Worm (Caenorhabditis elegans): ENCODE measurements around the gene srh-200.

Gene srh-200

DNA sequence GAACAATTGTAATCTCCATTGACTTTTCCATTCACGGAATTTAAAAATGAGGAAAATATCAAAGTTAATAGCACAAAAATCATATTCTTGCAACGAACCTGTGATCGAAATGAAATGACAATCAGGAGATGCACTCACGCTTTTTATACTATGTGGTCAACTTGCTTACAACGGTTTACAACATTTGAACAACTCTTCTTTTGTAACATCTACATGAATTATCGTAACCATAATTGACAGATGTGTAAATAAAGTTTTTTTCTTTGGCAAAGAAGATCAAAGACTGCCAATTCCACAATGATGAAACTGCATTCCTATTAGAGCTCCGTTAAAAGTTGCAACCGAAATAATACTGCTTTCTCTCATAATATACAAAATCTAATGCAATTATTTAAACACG, 13.7 kb downstream of the srh-200 start, which contains the start of gene F07C4.10:
Gene F07C4.10 (minus strand): TSS at position 101 of the 400 bp plus-strand sequence.
- TF ChIP-seq nhr-23 (tag; optimal IDR thresholded peaks at IDR 0.05) (no peak), tbx-2 (tag; optimal IDR thresholded peaks at IDR 0.05) (no peak), sea-2 (GFP tag; optimal IDR thresholded peaks at IDR 0.05) (no peak), nhr-11 (tag; optimal IDR thresholded peaks at IDR 0.05) (no peak), pha-4 (tag; optimal IDR thresholded peaks at IDR 0.05) (no peak), skn-1 (tag; optimal IDR thresholded peaks at IDR 0.05) (no peak), daf-12 (tag; optimal IDR thresholded peaks at IDR 0.05) (no peak), ztf-11 (tag; optimal IDR thresholded peaks at IDR 0.05) (no peak), lsy-12 (tag; optimal IDR thresholded peaks at IDR 0.05) (no peak), nhr-76 (tag; optimal IDR thresholded peaks at IDR 0.05) (no peak), egl-5 (tag; optimal IDR thresholded peaks at IDR 0.05) (no peak)

DNA sequence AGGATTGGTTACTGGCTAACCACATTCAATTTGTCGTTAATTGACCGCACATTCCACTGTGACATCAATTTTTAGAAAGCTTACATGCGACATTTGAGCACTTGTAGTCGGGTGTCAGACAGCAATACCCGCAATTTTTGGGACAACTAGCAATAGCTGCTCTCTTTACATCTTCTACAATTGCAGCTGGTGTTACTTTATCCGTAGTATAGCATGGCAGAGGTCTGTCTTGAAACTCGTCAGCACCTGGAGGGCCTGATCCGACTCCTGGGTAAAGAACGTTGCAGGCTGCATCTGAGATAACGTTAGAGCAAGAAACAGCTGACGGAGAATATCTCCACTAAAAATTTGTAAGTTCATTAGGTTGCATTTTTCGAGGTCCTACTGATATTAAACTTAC, 14.1 kb downstream of the srh-200 start:
- TF ChIP-seq pqm-1 (tag; optimal IDR thresholded peaks at IDR 0.05): no peak
- TF ChIP-seq lin-39 (tag; optimal IDR thresholded peaks at IDR 0.05): no peak
- TF ChIP-seq nhr-237 (tag; optimal IDR thresholded peaks at IDR 0.05): no peak
- no peak for TF ChIP-seq zag-1 (tag; optimal IDR thresholded peaks at IDR 0.05)
- no peak for TF ChIP-seq nhr-77 (tag; optimal IDR thresholded peaks at IDR 0.05)
- no peak for TF ChIP-seq nhr-76 (tag; optimal IDR thresholded peaks at IDR 0.05)
- TF ChIP-seq fkh-10 (GFP tag; optimal IDR thresholded peaks at IDR 0.05): no peak
- TF ChIP-seq nhr-43 (tag; optimal IDR thresholded peaks at IDR 0.05; ENCODE audit: poor library complexity, severe bottlenecking): no peak
- no peak for TF ChIP-seq snpc-4 (tag; optimal IDR thresholded peaks at IDR 0.05)
- no peak for TF ChIP-seq ceh-28 (tag; optimal IDR thresholded peaks at IDR 0.05)
- no peak for TF ChIP-seq ama-1 (optimal IDR thresholded peaks at IDR 0.05)
- TF ChIP-seq mml-1 (tag; optimal IDR thresholded peaks at IDR 0.05): no peak
- TF ChIP-seq egl-5 (tag; optimal IDR thresholded peaks at IDR 0.05): no peak
- no peak for TF ChIP-seq jun-1 (tag; optimal IDR thresholded peaks at IDR 0.05)

DNA sequence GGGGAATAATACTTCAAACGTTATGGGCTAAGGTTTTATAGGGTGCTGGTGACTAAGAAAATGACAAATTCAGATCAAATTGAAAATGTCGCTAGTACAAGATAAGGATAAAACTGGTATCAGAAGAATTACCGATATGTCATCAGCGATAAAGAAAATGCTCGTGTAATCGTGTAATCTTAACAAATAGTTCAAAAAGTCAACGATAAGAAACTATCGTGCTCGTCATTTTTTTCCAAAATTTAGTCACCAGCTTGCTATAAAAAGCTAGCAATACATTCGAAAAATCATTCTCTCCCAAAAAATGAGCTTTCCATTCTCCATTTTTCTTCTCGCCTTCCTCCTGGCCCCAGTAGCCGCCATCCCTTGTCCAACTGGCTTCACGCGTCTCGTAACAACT, 15.7 kb downstream of the srh-200 start, which contains the start of gene clec-45:
Gene clec-45 (plus strand): TSS at position 301 of the 400 bp plus-strand sequence.
- no peak for TF ChIP-seq nhr-237 (tag; optimal IDR thresholded peaks at IDR 0.05)
- TF ChIP-seq ceh-9 (tag; optimal IDR thresholded peaks at IDR 0.05): no peak
- no peak for TF ChIP-seq nhr-67 (tag; optimal IDR thresholded peaks at IDR 0.05)
- TF ChIP-seq R02D3.7 (tag; optimal IDR thresholded peaks at IDR 0.05): no peak
- TF ChIP-seq egl-27 (tag; optimal IDR thresholded peaks at IDR 0.05): no peak
- TF ChIP-seq nhr-76 (tag; optimal IDR thresholded peaks at IDR 0.05): no peak
- no peak for TF ChIP-seq mml-1 (tag; optimal IDR thresholded peaks at IDR 0.05)
- TF ChIP-seq fkh-10 (GFP tag; optimal IDR thresholded peaks at IDR 0.05): no peak
- TF ChIP-seq pha-4 (tag; optimal IDR thresholded peaks at IDR 0.05): no peak
- TF ChIP-seq egl-5 (tag; optimal IDR thresholded peaks at IDR 0.05): no peak
- TF ChIP-seq lin-15B (tag; optimal IDR thresholded peaks at IDR 0.05): no peak
- TF ChIP-seq elt-3 (tag; optimal IDR thresholded peaks at IDR 0.05): no peak
- TF ChIP-seq jun-1 (tag; optimal IDR thresholded peaks at IDR 0.05): no peak

DNA sequence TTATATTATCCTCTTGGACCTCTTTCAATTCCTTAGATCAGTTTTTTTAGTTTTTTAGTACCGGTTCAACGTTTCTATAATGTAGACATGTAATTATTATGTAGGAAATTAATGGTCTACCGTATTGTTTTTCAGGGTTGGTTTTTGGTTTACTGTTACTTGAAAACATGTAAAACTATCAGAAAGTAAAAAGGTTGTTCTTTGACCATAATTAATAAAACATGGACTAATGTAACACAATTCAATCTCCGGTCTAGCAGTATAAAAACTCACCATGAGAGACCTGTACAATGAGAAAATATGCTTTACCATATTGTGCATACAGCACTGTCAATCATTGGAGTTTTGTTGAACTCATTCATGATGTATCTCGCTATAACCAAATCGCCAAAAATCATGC, 18.0 kb downstream of the srh-200 start, which contains the start of gene srd-29:
Gene srd-29 (plus strand): TSS at position 301 of the 400 bp plus-strand sequence.
- TF ChIP-seq pqm-1 (tag; optimal IDR thresholded peaks at IDR 0.05) (no peak), nhr-23 (tag; optimal IDR thresholded peaks at IDR 0.05) (no peak), daf-12 (tag; optimal IDR thresholded peaks at IDR 0.05) (no peak), nhr-28 (tag; optimal IDR thresholded peaks at IDR 0.05) (no peak), egl-27 (tag; optimal IDR thresholded peaks at IDR 0.05) (no peak), tbx-2 (tag; optimal IDR thresholded peaks at IDR 0.05) (no peak), R02D3.7 (tag; optimal IDR thresholded peaks at IDR 0.05) (no peak), ZK546.5 (tag; optimal IDR thresholded peaks at IDR 0.05) (no peak), nhr-237 (tag; optimal IDR thresholded peaks at IDR 0.05) (no peak), fkh-2 (tag; optimal IDR thresholded peaks at IDR 0.05) (no peak), ztf-11 (tag; optimal IDR thresholded peaks at IDR 0.05) (no peak), ztf-4 (tag; optimal IDR thresholded peaks at IDR 0.05) (no peak), ceh-16 (tag; optimal IDR thresholded peaks at IDR 0.05) (no peak), nhr-12 (tag; optimal IDR thresholded peaks at IDR 0.05) (no peak), hmg-11 (tag; optimal IDR thresholded peaks at IDR 0.05) (no peak), skn-1 (tag; optimal IDR thresholded peaks at IDR 0.05) (no peak)

DNA sequence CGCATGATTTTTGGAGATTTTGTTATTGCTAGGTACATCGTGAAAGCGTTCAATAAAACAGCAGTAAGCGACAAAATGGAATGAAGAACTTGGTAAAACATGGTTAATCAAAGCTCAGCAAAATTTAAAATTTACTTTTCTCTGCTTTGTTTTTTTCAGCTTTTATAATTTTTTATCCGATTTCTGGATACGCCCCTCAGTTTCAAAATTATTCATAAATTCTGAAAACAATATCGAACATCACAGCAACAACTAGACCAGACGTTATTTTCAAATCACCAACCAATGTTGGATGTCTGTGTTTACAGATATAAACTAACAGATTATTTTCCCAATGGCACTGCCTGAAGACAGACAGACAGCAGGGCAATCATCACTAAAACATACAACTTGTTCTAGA, 18.8 kb downstream of the srh-200 start, which contains the start of gene srd-31:
Gene srd-31 (minus strand): TSS at position 101 of the 400 bp plus-strand sequence.
- TF ChIP-seq nhr-77 (tag; optimal IDR thresholded peaks at IDR 0.05) (no peak), nfya-1 (tag; optimal IDR thresholded peaks at IDR 0.05; ENCODE audit: insufficient read depth) (no peak)
